Worm (Caenorhabditis elegans): ENCODE measurements around the gene F55A11.4.
A peak's percentile ranks its signal among the peaks of the same experiment; 100 is the strongest.

Gene F55A11.4

ce11 chrV:11751480-11751879 lies 18.8 kb upstream of the F55A11.4 start:
- no peak for TF ChIP-seq ref-1 (GFP tag; conservative IDR thresholded peaks at IDR 0.05)
- TF ChIP-seq klf-2 (GFP tag; conservative IDR thresholded peaks at IDR 0.05) = no peak
- TF ChIP-seq ztf-23 (GFP tag; IDR thresholded peaks at IDR 0.05) = no peak
- no peak for TF ChIP-seq cog-1 (tag; optimal IDR thresholded peaks at IDR 0.05)
- TF ChIP-seq tab-1 (GFP tag; IDR thresholded peaks at IDR 0.05) = no peak
- TF ChIP-seq ztf-29 (GFP tag; IDR thresholded peaks at IDR 0.05) = no peak
- no peak for TF ChIP-seq T22C8.4 (GFP tag; IDR thresholded peaks at IDR 0.05)
- TF ChIP-seq flt-1 (GFP tag; IDR thresholded peaks at IDR 0.05) = no peak
- no peak for TF ChIP-seq med-1 (GFP tag; optimal IDR thresholded peaks at IDR 0.05; ENCODE audit: insufficient read depth)

- no peak for TF ChIP-seq tab-1 (GFP tag; IDR thresholded peaks at IDR 0.05)
- no peak for TF ChIP-seq klf-2 (GFP tag; conservative IDR thresholded peaks at IDR 0.05)
These were observed 14.4 kb upstream of the F55A11.4 start for ce11 chrV:11755848-11756247.

ce11 chrV:11757358-11757757 lies 12.9 kb upstream of the F55A11.4 start, which contains the start of gene smoc-1:
smoc-1 (plus strand) TSS chrV:11757658.
- no peak for TF ChIP-seq ztf-23 (GFP tag; IDR thresholded peaks at IDR 0.05)
- TF ChIP-seq cog-1 (tag; optimal IDR thresholded peaks at IDR 0.05) = no peak
- no peak for TF ChIP-seq T22C8.4 (GFP tag; IDR thresholded peaks at IDR 0.05)
- TF ChIP-seq ztf-29 (GFP tag; IDR thresholded peaks at IDR 0.05) = no peak
- TF ChIP-seq med-1 (GFP tag; optimal IDR thresholded peaks at IDR 0.05; ENCODE audit: insufficient read depth) = no peak
- no peak for TF ChIP-seq flt-1 (GFP tag; IDR thresholded peaks at IDR 0.05)
- no peak for TF ChIP-seq tab-1 (GFP tag; IDR thresholded peaks at IDR 0.05)
- TF ChIP-seq ref-1 (GFP tag; conservative IDR thresholded peaks at IDR 0.05) = no peak
- no peak for TF ChIP-seq klf-2 (GFP tag; conservative IDR thresholded peaks at IDR 0.05)

ce11 chrV:11758635-11759034 lies 11.6 kb upstream of the F55A11.4 start, which contains the start of gene T04F3.3:
T04F3.3 (plus strand) TSS chrV:11758935.
- TF ChIP-seq T22C8.4 (GFP tag; IDR thresholded peaks at IDR 0.05) = no peak
- TF ChIP-seq med-1 (GFP tag; optimal IDR thresholded peaks at IDR 0.05; ENCODE audit: insufficient read depth) = no peak
- no peak for TF ChIP-seq tab-1 (GFP tag; IDR thresholded peaks at IDR 0.05)
- no peak for TF ChIP-seq ref-1 (GFP tag; conservative IDR thresholded peaks at IDR 0.05)
- no peak for TF ChIP-seq klf-2 (GFP tag; conservative IDR thresholded peaks at IDR 0.05)
- no peak for TF ChIP-seq ztf-29 (GFP tag; IDR thresholded peaks at IDR 0.05)
- TF ChIP-seq ztf-23 (GFP tag; IDR thresholded peaks at IDR 0.05) = no peak
- TF ChIP-seq flt-1 (GFP tag; IDR thresholded peaks at IDR 0.05) = no peak
- TF ChIP-seq cog-1 (tag; optimal IDR thresholded peaks at IDR 0.05) = no peak

ce11 chrV:11760371-11760770 lies 9.9 kb upstream of the F55A11.4 start, which contains the start of gene T04F3.5:
T04F3.5 (plus strand) TSS chrV:11760671.
- TF ChIP-seq ztf-23 (GFP tag; IDR thresholded peaks at IDR 0.05) = no peak
- TF ChIP-seq cog-1 (tag; optimal IDR thresholded peaks at IDR 0.05) = no peak
- TF ChIP-seq T22C8.4 (GFP tag; IDR thresholded peaks at IDR 0.05) = no peak
- TF ChIP-seq med-1 (GFP tag; optimal IDR thresholded peaks at IDR 0.05; ENCODE audit: insufficient read depth) = no peak
- no peak for TF ChIP-seq flt-1 (GFP tag; IDR thresholded peaks at IDR 0.05)
- TF ChIP-seq ztf-29 (GFP tag; IDR thresholded peaks at IDR 0.05) = no peak
- no peak for TF ChIP-seq tab-1 (GFP tag; IDR thresholded peaks at IDR 0.05)
- no peak for TF ChIP-seq klf-2 (GFP tag; conservative IDR thresholded peaks at IDR 0.05)
- no peak for TF ChIP-seq ref-1 (GFP tag; conservative IDR thresholded peaks at IDR 0.05)

ce11 chrV:11762863-11763262 lies 7.4 kb upstream of the F55A11.4 start, which contains the start of gene T04F3.4:
T04F3.4 (minus strand) TSS chrV:11763049.
- TF ChIP-seq cog-1 (tag; optimal IDR thresholded peaks at IDR 0.05) = no peak
- no peak for TF ChIP-seq med-1 (GFP tag; optimal IDR thresholded peaks at IDR 0.05; ENCODE audit: insufficient read depth)
- TF ChIP-seq ref-1 (GFP tag; conservative IDR thresholded peaks at IDR 0.05) = no peak

- peak; percentile 62 for TF ChIP-seq cog-1 (tag; optimal IDR thresholded peaks at IDR 0.05)
- TF ChIP-seq ztf-23 (GFP tag; IDR thresholded peaks at IDR 0.05) = no peak
- no peak for TF ChIP-seq T22C8.4 (GFP tag; IDR thresholded peaks at IDR 0.05)
These were observed 5.8 kb upstream of the F55A11.4 start, which contains the start of the genes F55A11.1 and syx-5 for ce11 chrV:11764373-11764954. F55A11.1 (minus strand) TSS chrV:11764385. syx-5 (plus strand) TSS chrV:11764904.

- no peak for TF ChIP-seq klf-2 (GFP tag; conservative IDR thresholded peaks at IDR 0.05)
- no peak for TF ChIP-seq ref-1 (GFP tag; conservative IDR thresholded peaks at IDR 0.05)
- no peak for TF ChIP-seq T22C8.4 (GFP tag; IDR thresholded peaks at IDR 0.05)
- no peak for TF ChIP-seq cog-1 (tag; optimal IDR thresholded peaks at IDR 0.05)
- TF ChIP-seq ztf-29 (GFP tag; IDR thresholded peaks at IDR 0.05) = no peak
- TF ChIP-seq flt-1 (GFP tag; IDR thresholded peaks at IDR 0.05) = no peak
- TF ChIP-seq tab-1 (GFP tag; IDR thresholded peaks at IDR 0.05) = no peak
- no peak for TF ChIP-seq ztf-23 (GFP tag; IDR thresholded peaks at IDR 0.05)
- TF ChIP-seq med-1 (GFP tag; optimal IDR thresholded peaks at IDR 0.05; ENCODE audit: insufficient read depth) = no peak
These were observed 3.2 kb upstream of the F55A11.4 start, which contains the start of gene sel-11 for ce11 chrV:11767028-11767427. sel-11 (plus strand) TSS chrV:11767328.

ce11 chrV:11769646-11770045 lies 621 bp upstream of the F55A11.4 start:
- TF ChIP-seq ref-1 (GFP tag; conservative IDR thresholded peaks at IDR 0.05) = no peak
- no peak for TF ChIP-seq ztf-23 (GFP tag; IDR thresholded peaks at IDR 0.05)
- no peak for TF ChIP-seq flt-1 (GFP tag; IDR thresholded peaks at IDR 0.05)
- TF ChIP-seq med-1 (GFP tag; optimal IDR thresholded peaks at IDR 0.05; ENCODE audit: insufficient read depth) = no peak
- TF ChIP-seq cog-1 (tag; optimal IDR thresholded peaks at IDR 0.05) = no peak
- no peak for TF ChIP-seq tab-1 (GFP tag; IDR thresholded peaks at IDR 0.05)
- no peak for TF ChIP-seq ztf-29 (GFP tag; IDR thresholded peaks at IDR 0.05)

- TF ChIP-seq cog-1 (tag; optimal IDR thresholded peaks at IDR 0.05) = no peak
- TF ChIP-seq flt-1 (GFP tag; IDR thresholded peaks at IDR 0.05) = no peak
- TF ChIP-seq med-1 (GFP tag; optimal IDR thresholded peaks at IDR 0.05; ENCODE audit: insufficient read depth) = no peak
- no peak for TF ChIP-seq klf-2 (GFP tag; conservative IDR thresholded peaks at IDR 0.05)
- TF ChIP-seq tab-1 (GFP tag; IDR thresholded peaks at IDR 0.05) = no peak
- no peak for TF ChIP-seq ref-1 (GFP tag; conservative IDR thresholded peaks at IDR 0.05)
- no peak for TF ChIP-seq ztf-23 (GFP tag; IDR thresholded peaks at IDR 0.05)
- TF ChIP-seq T22C8.4 (GFP tag; IDR thresholded peaks at IDR 0.05) = no peak
- no peak for TF ChIP-seq ztf-29 (GFP tag; IDR thresholded peaks at IDR 0.05)
These were observed 3.2 kb downstream of the F55A11.4 start, which contains the start of gene bus-18 for ce11 chrV:11773420-11773819. bus-18 (plus strand) TSS chrV:11773720.

All from whole organism, midembryonic.